Fruit fly (Drosophila melanogaster): ENCODE measurements around the gene CG31431.

Gene CG31431

dm6 chr3R:21852579-21853233, 17.8 kb upstream of the CG31431 start (continued):
- no peak for TF ChIP-seq Eip75B (GFP tag; optimal IDR thresholded peaks at IDR 0.05)
- TF ChIP-seq CG31627 (GFP tag; optimal IDR thresholded peaks at IDR 0.05), result no peak
- TF ChIP-seq CG11762 (GFP tag; optimal IDR thresholded peaks at IDR 0.05; ENCODE audit: insufficient read depth), result no peak
- no peak for TF ChIP-seq CG8319 (GFP tag; optimal IDR thresholded peaks at IDR 0.05)
- TF ChIP-seq CG6163 (GFP tag; IDR thresholded peaks at IDR 0.05), result peak; percentile 29; the same call in 1 of the 3 replicates
- no peak for TF ChIP-seq dac (GFP tag; optimal IDR thresholded peaks at IDR 0.05)
- TF ChIP-seq dsx (GFP tag; optimal IDR thresholded peaks at IDR 0.05; ENCODE audit: poor library complexity, severe bottlenecking), result peak; percentile 15
- no peak for TF ChIP-seq Gug (GFP tag; IDR thresholded peaks at IDR 0.05)
- no peak for TF ChIP-seq cyc (GFP tag; optimal IDR thresholded peaks at IDR 0.05)
- TF ChIP-seq Lpt (GFP tag; optimal IDR thresholded peaks at IDR 0.05), result peak; percentile 3
- TF ChIP-seq CG6276 (GFP tag; optimal IDR thresholded peaks at IDR 0.05), result peak; percentile 21
- TF ChIP-seq CG6792 (GFP tag; optimal IDR thresholded peaks at IDR 0.05), result no peak
- TF ChIP-seq net (GFP tag; optimal IDR thresholded peaks at IDR 0.05), result no peak
- no peak for TF ChIP-seq lz (GFP tag; optimal IDR thresholded peaks at IDR 0.05)
- peak; percentile 72 for TF ChIP-seq Eip78C (GFP tag)
- TF ChIP-seq CG34406 (GFP tag; optimal IDR thresholded peaks at IDR 0.05), result no peak
- peak; percentile 23 for TF ChIP-seq acj6 (GFP tag; optimal IDR thresholded peaks at IDR 0.05)
- peak; percentile 13 for TF ChIP-seq CG3919 (GFP tag; optimal IDR thresholded peaks at IDR 0.05)
- 0 out of 3 replicates have a peak, but pooled peaks have one; percentile 12 for TF ChIP-seq CG8119 (GFP tag; IDR thresholded peaks at IDR 0.05)
- peak; percentile 11 for TF ChIP-seq Hr4 (GFP tag; optimal IDR thresholded peaks at IDR 0.05)
- TF ChIP-seq Sox102F (GFP tag; optimal IDR thresholded peaks at IDR 0.05), result no peak
- 0 out of 2 replicates have a peak, but pooled peaks have one; percentile 15 for TF ChIP-seq CG15336 (GFP tag; IDR thresholded peaks at IDR 0.05)
- TF ChIP-seq CG1621 (tag; optimal IDR thresholded peaks at IDR 0.05), result no peak
- TF ChIP-seq Smox (GFP tag; optimal IDR thresholded peaks at IDR 0.05), result no peak

dm6 chr3R:21853618-21854573, 16.6 kb upstream of the CG31431 start:
- TF ChIP-seq CG8119 (GFP tag; IDR thresholded peaks at IDR 0.05) (peak; percentile 62), CG6276 (GFP tag; optimal IDR thresholded peaks at IDR 0.05) (peak; percentile 46), CG11902 (GFP tag; optimal IDR thresholded peaks at IDR 0.05) (no peak), OdsH (GFP tag; optimal IDR thresholded peaks at IDR 0.05) (peak; percentile 3), dsx (GFP tag; optimal IDR thresholded peaks at IDR 0.05; ENCODE audit: poor library complexity, severe bottlenecking) (peak; percentile 40), Met (GFP tag; optimal IDR thresholded peaks at IDR 0.05) (peak; percentile 34), CG34406 (GFP tag; optimal IDR thresholded peaks at IDR 0.05) (peak; percentile 33), CG10631 (GFP tag; optimal IDR thresholded peaks at IDR 0.05) (no peak), net (GFP tag; optimal IDR thresholded peaks at IDR 0.05) (peak; percentile 43), CG31627 (GFP tag; optimal IDR thresholded peaks at IDR 0.05) (no peak), Eip75B (GFP tag; optimal IDR thresholded peaks at IDR 0.05) (peak; percentile 76), Sox15 (GFP tag; optimal IDR thresholded peaks at IDR 0.05) (no peak), spab (GFP tag; optimal IDR thresholded peaks at IDR 0.05) (peak; percentile 58), vri (GFP tag; optimal IDR thresholded peaks at IDR 0.05) (peak; percentile 82), topi (GFP tag; optimal IDR thresholded peaks at IDR 0.05) (peak; percentile 26), CG9139 (GFP tag; optimal IDR thresholded peaks at IDR 0.05) (peak; percentile 75), CG3032 (tag; optimal IDR thresholded peaks at IDR 0.05) (peak; percentile 16), CG11762 (GFP tag; optimal IDR thresholded peaks at IDR 0.05; ENCODE audit: insufficient read depth) (peak; percentile 69), CG8319 (GFP tag; optimal IDR thresholded peaks at IDR 0.05) (peak; percentile 29), CG7368 (GFP tag; optimal IDR thresholded peaks at IDR 0.05) (peak; percentile 35), CG4318 (GFP tag; optimal IDR thresholded peaks at IDR 0.05) (no peak), ss (GFP tag; optimal IDR thresholded peaks at IDR 0.05) (peak; percentile 86 to 87), CG10669 (GFP tag; optimal IDR thresholded peaks at IDR 0.05) (peak; percentile 7), esn (GFP tag; optimal IDR thresholded peaks at IDR 0.05) (peak; percentile 28), pdm3 (GFP tag; optimal IDR thresholded peaks at IDR 0.05) (peak; percentile 38), Ets21C (GFP tag; optimal IDR thresholded peaks at IDR 0.05) (no peak), Hr39 (GFP tag; optimal IDR thresholded peaks at IDR 0.05) (no peak), CG8632 (GFP tag; optimal IDR thresholded peaks at IDR 0.05) (peak; percentile 61), Lpt (GFP tag; optimal IDR thresholded peaks at IDR 0.05) (peak; percentile 64), lz (GFP tag; optimal IDR thresholded peaks at IDR 0.05) (no peak), CG1621 (tag; optimal IDR thresholded peaks at IDR 0.05) (peak; percentile 19), CG6854 (GFP tag; optimal IDR thresholded peaks at IDR 0.05) (peak; percentile 71), eg (GFP tag; IDR thresholded peaks at IDR 0.05) (peak; percentile 81)

Data from whole organism, prepupa.